Worm (Caenorhabditis elegans) whole organism, L3 larva: ENCODE measurements around the gene T03G6.3.

Source experiments
- aly-2 ChIP-seq: fragments of 150-350 bp; optimal IDR thresholded peaks from 2 replicates; lab custom pipeline; 2014; ENCODE audit warnings: missing biosample characterization, missing genetic modification characterization
- ama-1 ChIP-seq: fragments of 150-350 bp; optimal IDR thresholded peaks from 2 replicates; lab custom pipeline; 2018
- ceh-16 ChIP-seq: sonication (generic microtip); optimal IDR thresholded peaks from 2 replicates; lab custom pipeline; 2017; ENCODE audit warnings: missing biosample characterization, missing genetic modification characterization
- nhr-12 ChIP-seq: fragments of 150-350 bp; optimal IDR thresholded peaks from 2 replicates; lab custom pipeline; 2014; ENCODE audit warnings: missing biosample characterization, missing genetic modification characterization
- nhr-77 ChIP-seq: fragments of 150-350 bp; optimal IDR thresholded peaks from 2 replicates; lab custom pipeline; 2014; ENCODE audit warnings: missing biosample characterization, missing genetic modification characterization
- zag-1 ChIP-seq: fragments of 150-350 bp; optimal IDR thresholded peaks from 2 replicates; lab custom pipeline; 2014; ENCODE audit warnings: missing biosample characterization, missing genetic modification characterization

ce11 chrX:2613077-2613476, 2.4 kb downstream of the T03G6.3 start:
- TF ChIP-seq zag-1 (tag; lab: Kevin White, UChicago) (no peak), aly-2 (no peak), nhr-77 (tag; lab: Kevin White, UChicago) (no peak), ceh-16 (tag; lab: Kevin White, UChicago) (peak; percentile 17), nhr-12 (tag; lab: Kevin White, UChicago) (no peak), ama-1 (lab: Kevin White, UChicago) (no peak)
